Worm (Caenorhabditis elegans) whole organism, L3 larva: Measurements from ENCODE around the gene golg-4.

Experiments used
- ZK546.5 ChIP-seq: sonication (generic microtip); optimal IDR thresholded peaks from 2 replicates; lab custom pipeline; 2017; ENCODE audit warnings: missing biosample characterization, missing genetic modification characterization
- ceh-82 ChIP-seq: fragments of 150-350 bp; optimal IDR thresholded peaks from 2 replicates; lab custom pipeline; 2014; ENCODE audit warnings: missing biosample characterization, missing genetic modification characterization
- fos-1 ChIP-seq: fragments of 150-350 bp; optimal IDR thresholded peaks from 2 replicates; lab custom pipeline; 2014; ENCODE audit warnings: missing biosample characterization, missing genetic modification characterization
- nhr-12 ChIP-seq: fragments of 150-350 bp; optimal IDR thresholded peaks from 2 replicates; lab custom pipeline; 2014; ENCODE audit warnings: missing biosample characterization, missing genetic modification characterization
- nhr-25 ChIP-seq: sonication (generic microtip); optimal IDR thresholded peaks from 2 replicates; lab custom pipeline; 2017; ENCODE audit warnings: missing biosample characterization, missing genetic modification characterization

DNA sequence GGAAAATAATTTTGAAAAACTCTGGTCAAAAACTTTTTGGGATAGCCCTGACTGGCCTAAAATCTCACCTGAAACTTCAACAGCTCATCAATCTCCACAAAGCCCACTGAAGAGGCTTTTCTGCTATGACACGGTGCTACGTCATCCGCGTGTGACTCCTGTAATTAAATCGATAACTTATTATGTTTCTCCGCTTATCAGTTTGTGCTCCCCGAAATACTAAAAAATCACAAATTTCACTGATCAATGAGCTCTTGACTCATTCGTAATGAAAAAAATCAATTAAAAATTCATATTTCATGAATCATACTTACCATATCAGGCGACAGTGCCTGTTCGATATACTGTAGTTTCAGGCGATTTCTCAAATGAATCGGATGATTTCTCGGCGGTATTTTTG lies 69.6 kb downstream of the golg-4 start:
- TF ChIP-seq fos-1 (tag; lab: Kevin White, UChicago) (no peak), ceh-82 (tag; lab: Kevin White, UChicago) (no peak), ZK546.5 (tag; lab: Kevin White, UChicago) (no peak), nhr-25 (tag; lab: Kevin White, UChicago) (no peak), nhr-12 (tag; lab: Kevin White, UChicago) (no peak)
